Fruit fly (Drosophila melanogaster) whole organism, prepupa: Measurements from ENCODE around the gene hng2.
A peak's percentile ranks its signal among the peaks of the same experiment; 100 is the strongest.

Source experiments
- Blimp-1 ChIP-seq: fragments of 200-800 bp; sonication (Bioruptor generic); optimal IDR thresholded peaks from 3 replicates; lab custom pipeline; 2017; ENCODE audit warnings: missing biosample characterization, missing genetic modification characterization, mild to moderate bottlenecking, moderate library complexity, missing genetic modification reagents
- CG10669 ChIP-seq: fragments of 200-800 bp; sonication (Bioruptor generic); optimal IDR thresholded peaks from 3 replicates; lab custom pipeline; 2018; ENCODE audit warnings: missing biosample characterization, mild to moderate bottlenecking, missing genetic modification characterization, moderate library complexity
- CG11294 ChIP-seq: fragments of 200-800 bp; sonication (Bioruptor generic); IDR thresholded peaks from 2 replicates; pipeline ENCODE4 v1.3.6; 2022; ENCODE audit warnings: missing biosample characterization, missing genetic modification characterization
- CG11762 ChIP-seq: fragments of 200-800 bp; sonication (Bioruptor generic); optimal IDR thresholded peaks from 3 replicates; lab custom pipeline; 2016; ENCODE audit warnings: missing biosample characterization, missing genetic modification characterization; ENCODE audit not compliant: insufficient read depth
- CG11902 ChIP-seq: fragments of 200-800 bp; sonication (Bioruptor generic); optimal IDR thresholded peaks from 3 replicates; lab custom pipeline; 2016; ENCODE audit warnings: missing biosample characterization, missing genetic modification characterization
- CG1621 ChIP-seq: fragments of 200-800 bp; sonication (Bioruptor generic); optimal IDR thresholded peaks from 3 replicates; lab custom pipeline; 2018; ENCODE audit warnings: missing biosample characterization, mild to moderate bottlenecking, missing genetic modification characterization
- CG16779 ChIP-seq: fragments of 200-800 bp; sonication (Bioruptor generic); optimal IDR thresholded peaks from 3 replicates; lab custom pipeline; 2017; ENCODE audit warnings: missing biosample characterization, mild to moderate bottlenecking, missing genetic modification characterization
- CG31627 ChIP-seq: fragments of 200-800 bp; sonication (Bioruptor generic); optimal IDR thresholded peaks from 3 replicates; lab custom pipeline; 2016; ENCODE audit warnings: missing biosample characterization, missing genetic modification characterization
- CG32006 ChIP-seq: fragments of 200-800 bp; sonication (Bioruptor generic); optimal IDR thresholded peaks from 3 replicates; lab custom pipeline; 2017; ENCODE audit warnings: missing biosample characterization, mild to moderate bottlenecking, missing genetic modification characterization
- CG34406 ChIP-seq: fragments of 200-800 bp; sonication (Bioruptor generic); optimal IDR thresholded peaks from 3 replicates; lab custom pipeline; 2016; ENCODE audit warnings: missing biosample characterization, missing genetic modification characterization
- CG4318 ChIP-seq: fragments of 200-800 bp; sonication (Bioruptor generic); optimal IDR thresholded peaks from 3 replicates; lab custom pipeline; 2017; ENCODE audit warnings: missing biosample characterization, mild to moderate bottlenecking, missing genetic modification characterization
- CG6163 ChIP-seq: fragments of 200-800 bp; sonication (Bioruptor generic); IDR thresholded peaks from 3 replicates; pipeline ENCODE4 v1.3.6; 2022; ENCODE audit warnings: missing biosample characterization, missing genetic modification characterization
- CG6276 ChIP-seq: fragments of 200-800 bp; sonication (Bioruptor generic); optimal IDR thresholded peaks from 2 replicates; lab custom pipeline; 2017; ENCODE audit warnings: missing biosample characterization, mild to moderate bottlenecking, missing genetic modification characterization
- CG6792 ChIP-seq: fragments of 200-800 bp; sonication (Bioruptor generic); optimal IDR thresholded peaks from 3 replicates; lab custom pipeline; 2016; ENCODE audit warnings: missing biosample characterization, missing genetic modification characterization
- CG6854 ChIP-seq: fragments of 200-800 bp; sonication (Bioruptor generic); optimal IDR thresholded peaks from 2 replicates; lab custom pipeline; 2017; ENCODE audit warnings: missing biosample characterization, mild to moderate bottlenecking, missing genetic modification characterization
- CG8119 ChIP-seq: fragments of 200-800 bp; sonication (Bioruptor generic); IDR thresholded peaks from 3 replicates; pipeline ENCODE4 v1.3.6; 2022; ENCODE audit warnings: missing biosample characterization, missing genetic modification characterization
- CG8319 ChIP-seq: fragments of 200-800 bp; sonication (Bioruptor generic); optimal IDR thresholded peaks from 3 replicates; lab custom pipeline; 2016; ENCODE audit warnings: missing biosample characterization, missing genetic modification characterization
- CG9139 ChIP-seq: fragments of 200-800 bp; sonication (Bioruptor generic); optimal IDR thresholded peaks from 3 replicates; lab custom pipeline; 2017; ENCODE audit warnings: missing biosample characterization, mild to moderate bottlenecking, missing genetic modification characterization
- Eip75B ChIP-seq: fragments of 200-800 bp; sonication (Bioruptor generic); optimal IDR thresholded peaks from 3 replicates; lab custom pipeline; 2016; ENCODE audit warnings: missing biosample characterization, missing genetic modification characterization
- Eip78C ChIP-seq: fragments of 200-800 bp; sonication (Bioruptor generic); peaks from one replicate; lab custom pipeline; 2016; ENCODE audit warnings: missing biosample characterization, missing genetic modification characterization
- Ets96B ChIP-seq: fragments of 200-800 bp; optimal IDR thresholded peaks from 2 replicates; lab custom pipeline; 2019; ENCODE audit warnings: missing biosample characterization, mild to moderate bottlenecking, missing genetic modification characterization, moderate library complexity
- Gug ChIP-seq: fragments of 200-800 bp; sonication (Bioruptor generic); IDR thresholded peaks from 2 replicates; pipeline ENCODE4 v1.3.6; 2022; ENCODE audit warnings: missing biosample characterization, missing genetic modification characterization
- Hr38 ChIP-seq: sonication (Bioruptor generic); optimal IDR thresholded peaks from 2 replicates; lab custom pipeline; 2016; ENCODE audit warnings: missing biosample characterization, missing genetic modification characterization
- Hr39 ChIP-seq: fragments of 200-800 bp; sonication (Bioruptor generic); optimal IDR thresholded peaks from 2 replicates; lab custom pipeline; 2016; ENCODE audit warnings: missing biosample characterization, missing genetic modification characterization
- OdsH ChIP-seq: fragments of 200-800 bp; sonication (Bioruptor generic); optimal IDR thresholded peaks from 3 replicates; lab custom pipeline; 2016; ENCODE audit warnings: missing biosample characterization, missing genetic modification characterization
- Smox ChIP-seq: fragments of 200-800 bp; sonication (Bioruptor generic); optimal IDR thresholded peaks from 3 replicates; lab custom pipeline; 2016; ENCODE audit warnings: missing biosample characterization, missing genetic modification characterization
- Sox102F ChIP-seq: fragments of 200-800 bp; sonication (Bioruptor generic); optimal IDR thresholded peaks from 2 replicates; lab custom pipeline; 2016; ENCODE audit warnings: missing biosample characterization, mild to moderate bottlenecking, missing genetic modification characterization
- Sox14 ChIP-seq: fragments of 200-800 bp; sonication (Bioruptor generic); optimal IDR thresholded peaks from 3 replicates; lab custom pipeline; 2016; ENCODE audit warnings: missing biosample characterization, missing genetic modification characterization
- Sox15 ChIP-seq: fragments of 200-800 bp; sonication (Bioruptor generic); optimal IDR thresholded peaks from 3 replicates; lab custom pipeline; 2016; ENCODE audit warnings: missing biosample characterization, missing genetic modification characterization
- acj6 ChIP-seq: fragments of 200-800 bp; sonication (Bioruptor generic); optimal IDR thresholded peaks from 3 replicates; lab custom pipeline; 2016; ENCODE audit warnings: missing biosample characterization, missing genetic modification characterization
- cyc ChIP-seq: fragments of 200-800 bp; sonication (Bioruptor generic); optimal IDR thresholded peaks from 3 replicates; lab custom pipeline; 2016; ENCODE audit warnings: missing biosample characterization, missing genetic modification characterization
- dac ChIP-seq: fragments of 200-800 bp; sonication (Bioruptor generic); optimal IDR thresholded peaks from 2 replicates; lab custom pipeline; 2017; ENCODE audit warnings: missing biosample characterization, mild to moderate bottlenecking, missing genetic modification characterization
- dsx ChIP-seq: fragments of 200-800 bp; optimal IDR thresholded peaks from 3 replicates; lab custom pipeline; 2019; ENCODE audit warnings: missing biosample characterization, mild to moderate bottlenecking, missing genetic modification characterization, moderate library complexity; ENCODE audit not compliant: poor library complexity, severe bottlenecking
- eg ChIP-seq: fragments of 200-800 bp; sonication (Bioruptor generic); IDR thresholded peaks from 3 replicates; pipeline ENCODE4 v1.3.6; 2022; ENCODE audit warnings: missing biosample characterization, missing genetic modification characterization
- esn ChIP-seq: fragments of 200-800 bp; sonication (Bioruptor generic); optimal IDR thresholded peaks from 2 replicates; lab custom pipeline; 2016; ENCODE audit warnings: missing biosample characterization, mild to moderate bottlenecking, missing genetic modification characterization, moderate library complexity
- fd85E ChIP-seq: fragments of 200-800 bp; sonication (Bioruptor generic); optimal IDR thresholded peaks from 3 replicates; lab custom pipeline; 2016; ENCODE audit warnings: missing biosample characterization, missing genetic modification characterization
- fkh ChIP-seq: fragments of 200-800 bp; sonication (Bioruptor generic); optimal IDR thresholded peaks from 3 replicates; lab custom pipeline; 2017; ENCODE audit warnings: missing biosample characterization, mild to moderate bottlenecking, missing genetic modification characterization, moderate library complexity
- net ChIP-seq: fragments of 200-800 bp; sonication (Bioruptor generic); optimal IDR thresholded peaks from 3 replicates; lab custom pipeline; 2016; ENCODE audit warnings: missing biosample characterization, missing genetic modification characterization
- pdm3 ChIP-seq: fragments of 200-800 bp; sonication (Bioruptor generic); optimal IDR thresholded peaks from 3 replicates; lab custom pipeline; 2016; ENCODE audit warnings: missing biosample characterization, missing genetic modification characterization
- salr ChIP-seq, 2 experiments: fragments of 200-800 bp; sonication (Bioruptor generic); optimal IDR thresholded peaks; 3 replicates each; lab custom pipeline; 2016 to 2018; ENCODE audit warnings: missing biosample characterization in 2 of 2, missing genetic modification characterization in 2 of 2, mild to moderate bottlenecking in 1 of 2
- ss ChIP-seq, 2 experiments: fragments of 200-800 bp; sonication (Bioruptor generic); optimal IDR thresholded peaks; 2 replicates in 1 of 2; 3 replicates in 1 of 2; lab custom pipeline; 2017 to 2018; ENCODE audit warnings: mild to moderate bottlenecking in 2 of 2, missing biosample characterization in 2 of 2, missing genetic modification characterization in 2 of 2, moderate library complexity in 1 of 2
- svp ChIP-seq: fragments of 200-800 bp; sonication (Bioruptor generic); peaks from one replicate; lab custom pipeline; 2016; ENCODE audit warnings: missing biosample characterization, missing genetic modification characterization
- topi ChIP-seq: fragments of 200-800 bp; sonication (Bioruptor generic); optimal IDR thresholded peaks from 3 replicates; lab custom pipeline; 2016; ENCODE audit warnings: missing biosample characterization, missing genetic modification characterization
- vri ChIP-seq: fragments of 200-800 bp; sonication (Bioruptor generic); optimal IDR thresholded peaks from 3 replicates; lab custom pipeline; 2016; ENCODE audit warnings: missing biosample characterization, mild to moderate bottlenecking, missing genetic modification characterization

The hng2 gene

DNA sequence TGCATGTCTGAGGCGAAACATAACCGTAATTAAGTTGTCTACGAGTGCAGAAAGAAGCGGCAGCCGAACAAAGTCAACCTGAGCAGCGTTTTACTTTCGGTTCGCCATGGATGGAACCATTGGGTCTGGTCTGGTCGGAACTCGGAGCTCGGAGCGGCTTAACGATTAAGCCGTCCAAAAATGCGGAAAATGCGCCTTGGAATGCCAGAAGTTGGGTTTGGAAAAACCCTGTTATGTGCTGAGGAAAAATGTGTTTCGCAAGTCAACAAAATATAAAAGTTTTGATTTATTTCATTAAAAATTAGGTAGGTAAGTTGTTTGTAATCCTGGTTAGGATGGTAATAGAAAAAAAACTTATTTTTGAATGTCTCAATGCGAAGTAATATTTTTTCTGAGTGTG, 35.4 kb downstream of the hng2 start:
- TF ChIP-seq Gug (GFP tag; lab: Robert Waterston, UW) (no peak), eg (GFP tag; lab: Robert Waterston, UW) (peak; percentile 8; the same call in 1 of the 3 replicates), CG10669 (GFP tag; lab: Kevin White, UChicago) (no peak), CG6276 (no peak), Sox15 (GFP tag; lab: Kevin White, UChicago) (no peak)

DNA sequence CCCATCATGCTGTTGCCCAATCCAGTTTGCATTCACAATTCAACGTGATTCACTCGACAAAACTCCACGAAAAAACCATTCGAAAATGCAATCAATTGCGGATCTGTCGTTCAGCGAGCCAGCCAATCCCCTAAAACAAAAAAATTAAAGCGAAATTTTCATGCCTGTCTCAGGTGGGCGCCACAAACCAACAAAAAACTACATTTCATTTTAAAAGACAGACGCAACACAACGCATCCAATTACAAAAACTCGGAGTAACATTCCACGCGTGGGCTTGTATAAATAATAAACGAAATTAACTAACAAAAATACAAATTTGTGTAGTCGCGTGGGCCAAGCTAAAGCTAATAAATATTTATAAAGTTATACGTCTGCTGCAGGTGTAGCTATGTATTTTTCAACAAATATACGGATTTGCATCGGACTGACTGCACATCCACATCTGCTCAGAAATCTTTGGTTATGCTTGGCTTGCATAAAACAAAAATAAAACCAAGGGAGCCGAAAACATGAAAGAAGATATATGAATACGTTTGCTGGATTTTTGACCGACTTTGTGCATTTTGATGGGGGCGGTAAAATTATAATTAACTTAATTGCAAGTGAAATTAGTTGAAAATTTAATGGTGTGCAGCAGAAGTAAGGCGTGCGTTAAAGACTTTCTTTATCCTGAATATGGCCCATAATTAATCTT, 38.0 kb downstream of the hng2 start:
- no peak for TF ChIP-seq CG4318 (GFP tag; lab: Kevin White, UChicago)
- no peak for TF ChIP-seq CG1621 (tag; lab: Kevin White, UChicago)
- no peak for TF ChIP-seq CG16779 (tag; lab: Kevin White, UChicago)
- no peak for TF ChIP-seq pdm3 (GFP tag; lab: Kevin White, UChicago)
- no peak for TF ChIP-seq CG6792
- TF ChIP-seq, all 60 proteins: peak for 0

DNA sequence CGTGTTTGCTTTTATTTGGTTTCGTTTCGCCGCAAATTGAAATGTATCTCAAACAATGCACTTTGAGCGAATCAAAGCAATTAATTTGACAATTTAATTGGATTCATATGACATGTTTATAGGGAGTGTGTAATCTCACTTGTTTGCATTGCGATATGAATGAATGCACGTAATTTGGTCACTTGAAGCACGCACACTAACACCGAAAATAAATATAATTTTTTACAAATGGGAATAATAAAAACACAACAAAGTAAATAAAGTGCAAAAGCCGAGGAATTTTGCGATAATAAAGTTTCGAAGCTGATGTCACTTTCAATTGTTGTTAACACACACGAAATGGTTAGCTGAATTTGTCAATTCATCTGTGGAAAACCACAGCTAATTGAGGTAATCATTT, 38.8 kb downstream of the hng2 start:
- TF ChIP-seq vri (peak; percentile 64), fkh (GFP tag; lab: Kevin White, UChicago) (peak; percentile 12), Hr38 (GFP tag; lab: Kevin White, UChicago) (no peak)

DNA sequence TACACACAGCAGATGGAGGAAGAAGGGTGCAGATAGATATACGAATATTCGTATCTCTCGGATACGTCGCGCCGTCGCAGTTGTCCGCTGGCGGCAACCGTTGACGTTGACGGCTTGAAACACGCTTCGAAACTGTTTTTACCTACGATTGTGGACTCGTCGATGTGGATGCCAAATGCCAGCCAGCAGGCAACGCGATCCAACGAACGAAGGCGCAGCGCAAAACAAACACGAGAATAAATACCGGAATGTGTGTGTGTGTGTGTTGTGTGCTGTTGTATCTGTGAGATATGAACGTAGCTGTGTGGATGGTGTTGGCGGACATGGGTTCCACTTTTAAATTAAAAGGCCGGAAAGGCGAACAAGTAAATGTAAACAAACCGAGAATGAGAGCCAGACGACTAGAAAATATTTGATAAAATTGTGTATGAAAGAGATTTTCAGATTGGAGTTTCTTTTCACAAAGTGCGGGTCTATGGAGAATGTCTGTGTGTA, 40.1 kb downstream of the hng2 start:
- TF ChIP-seq Sox14 (peak; percentile 0), CG11762 (GFP tag; lab: Kevin White, UChicago) (no peak), Eip75B (no peak), dac (GFP tag; lab: Kevin White, UChicago) (no peak), CG6163 (GFP tag; lab: Robert Waterston, UW) (peak; percentile 80), CG31627 (GFP tag; lab: Kevin White, UChicago) (no peak), dsx (GFP tag; lab: Kevin White, UChicago) (no peak), eg (GFP tag; lab: Robert Waterston, UW) (peak; percentile 55; the same call in 2 of the 3 replicates), topi (GFP tag; lab: Kevin White, UChicago) (no peak), CG11294 (GFP tag; lab: Robert Waterston, UW) (no peak), ss (GFP tag; optimal IDR thresholded peaks at IDR 0.05; lab: Kevin White, UChicago) (peak in 1 of 2 experiments; percentile 64), CG1621 (tag; lab: Kevin White, UChicago) (peak; percentile 56), fd85E (no peak), cyc (no peak), CG6854 (GFP tag; lab: Kevin White, UChicago) (peak; percentile 74), esn (peak; percentile 22), Sox102F (peak; percentile 39), fkh (GFP tag; lab: Kevin White, UChicago) (peak; percentile 98), Blimp-1 (GFP tag; lab: Kevin White, UChicago) (no peak), net (GFP tag; lab: Kevin White, UChicago) (peak; percentile 52), CG6792 (peak; percentile 37), Eip78C (peak; percentile 73), Ets96B (tag; lab: Kevin White, UChicago) (peak; percentile 19), svp (no peak), Hr39 (GFP tag; lab: Kevin White, UChicago) (no peak), Smox (no peak), CG9139 (GFP tag; lab: Kevin White, UChicago) (peak; percentile 80), OdsH (GFP tag; lab: Kevin White, UChicago) (no peak), acj6 (GFP tag; lab: Kevin White, UChicago) (no peak), CG11902 (GFP tag; lab: Kevin White, UChicago) (no peak), CG6276 (peak; percentile 49), CG8319 (GFP tag; lab: Kevin White, UChicago) (no peak), CG34406 (peak; percentile 14), Hr38 (GFP tag; lab: Kevin White, UChicago) (no peak), CG8119 (GFP tag; lab: Robert Waterston, UW) (peak; percentile 53; the same call in 2 of the 3 replicates), CG32006 (no peak), salr (GFP tag; optimal IDR thresholded peaks at IDR 0.05; lab: Kevin White, UChicago) (no peak)
